Fruit fly (Drosophila melanogaster): ENCODE data around the gene CG15263.

The CG15263 gene

dm6 chr2L:15284700-15285099 is at the start of gene CG15263:
Gene CG15263, plus strand, starts transcription at chr2L:15285000.
- TF ChIP-seq CTCF (optimal IDR thresholded peaks at IDR 0.05) (no peak), CG8478 (optimal IDR thresholded peaks at IDR 0.05) (no peak)

- TF ChIP-seq CTCF (optimal IDR thresholded peaks at IDR 0.05) (no peak), CG8478 (optimal IDR thresholded peaks at IDR 0.05) (no peak)
These were observed 41.4 kb upstream of the CG15263 start for dm6 chr2L:15243413-15243812.

- no peak for TF ChIP-seq CG8478 (optimal IDR thresholded peaks at IDR 0.05)
- TF ChIP-seq CTCF (optimal IDR thresholded peaks at IDR 0.05) = no peak
These were observed 40.1 kb upstream of the CG15263 start for dm6 chr2L:15244708-15245107.

DNA sequence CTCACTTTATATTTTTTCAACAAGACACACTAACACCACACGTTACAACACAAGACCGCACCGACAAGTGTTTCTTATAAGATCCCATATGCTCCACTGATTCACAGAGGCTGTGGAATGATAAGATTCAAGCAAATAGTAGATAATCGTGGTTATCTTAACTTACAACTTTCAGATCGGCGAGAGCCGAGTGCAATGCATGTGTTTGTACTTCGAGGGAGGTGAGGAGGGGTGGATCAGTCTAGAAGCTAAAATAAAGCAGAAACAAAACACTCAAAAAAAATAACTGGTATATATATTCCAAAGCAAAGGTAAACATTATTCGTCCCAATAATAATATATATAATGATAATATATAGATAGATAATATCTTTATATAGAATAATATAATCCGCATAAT is 37.2 kb upstream of the CG15263 start, which contains the start of gene ZnT35C:
Gene ZnT35C, minus strand, starts transcription at position 101 of the 400 bp plus-strand sequence.
- TF ChIP-seq CG8478 (optimal IDR thresholded peaks at IDR 0.05) (no peak), CTCF (optimal IDR thresholded peaks at IDR 0.05) (no peak)

DNA sequence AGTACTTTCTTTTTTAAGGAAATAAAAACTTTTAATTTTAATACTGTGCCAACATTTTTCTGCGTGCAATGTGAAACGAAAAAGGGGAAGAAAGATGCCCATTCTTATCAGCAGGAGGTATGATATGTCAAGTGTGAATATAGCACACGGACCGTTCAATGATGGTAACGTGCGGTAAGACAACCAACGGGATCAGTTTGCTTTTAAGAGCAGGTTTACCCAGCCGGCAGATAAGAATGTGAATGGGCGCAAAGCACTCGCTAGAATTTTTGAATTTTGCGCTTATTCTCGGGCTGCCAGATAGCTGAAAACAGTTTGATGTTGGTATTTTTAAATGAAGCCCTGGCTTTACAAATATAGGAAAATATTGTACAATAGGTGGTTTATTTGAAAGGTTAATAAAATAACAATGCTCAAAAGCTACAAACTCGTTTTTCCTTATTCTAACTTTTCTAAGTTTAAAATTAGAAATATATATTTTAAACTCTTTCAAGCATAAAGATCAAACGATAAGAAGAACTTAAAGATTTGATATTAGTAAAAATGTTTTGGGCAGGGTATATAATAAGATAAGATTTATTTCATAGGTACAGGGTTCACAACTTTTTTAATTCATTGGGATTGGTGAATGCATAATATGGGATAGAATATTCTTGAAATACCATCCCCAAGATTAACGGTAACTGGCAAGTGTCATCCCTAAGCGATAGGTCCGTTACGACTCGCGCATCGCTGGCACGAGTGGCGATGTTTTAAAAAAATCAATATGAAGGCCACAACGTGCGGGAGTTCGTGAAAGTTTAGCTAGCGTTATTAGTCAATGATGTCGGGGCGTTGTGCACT is 36.4 kb upstream of the CG15263 start, which contains the start of gene dao:
Gene dao, plus strand, starts transcription at position 717 of the 843 bp plus-strand sequence.
- TF ChIP-seq CTCF (optimal IDR thresholded peaks at IDR 0.05) = no peak
- TF ChIP-seq CG8478 (optimal IDR thresholded peaks at IDR 0.05) = no peak

DNA sequence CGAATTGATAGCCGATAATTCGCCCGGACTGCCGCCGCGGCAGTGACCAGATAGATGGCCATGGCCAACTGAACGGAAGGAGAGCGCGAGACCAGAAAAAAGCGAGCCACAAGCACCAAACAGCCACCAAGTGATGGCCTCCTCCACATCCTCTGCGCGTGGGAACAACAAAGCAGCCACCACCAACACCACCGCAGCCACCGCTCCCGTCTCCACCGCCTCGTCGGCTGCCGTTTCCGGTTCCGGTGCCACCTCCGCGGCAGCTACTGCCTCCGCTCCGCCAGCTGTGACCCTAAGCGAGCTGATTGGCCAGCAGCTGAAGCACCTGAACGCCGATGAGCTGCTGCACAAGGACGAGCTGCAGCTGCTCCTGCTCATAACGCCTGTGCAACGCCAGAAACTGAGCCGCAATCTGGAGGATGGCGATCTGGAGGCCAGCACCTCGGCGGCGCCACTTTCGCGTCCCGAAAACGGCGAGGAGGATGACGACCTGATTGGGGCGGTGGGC is 35.7 kb upstream of the CG15263 start:
- no peak for TF ChIP-seq CTCF (optimal IDR thresholded peaks at IDR 0.05)
- TF ChIP-seq CG8478 (optimal IDR thresholded peaks at IDR 0.05) = no peak

- TF ChIP-seq CG8478 (optimal IDR thresholded peaks at IDR 0.05) = no peak
- no peak for TF ChIP-seq CTCF (optimal IDR thresholded peaks at IDR 0.05)
These were observed 35.1 kb upstream of the CG15263 start for dm6 chr2L:15249682-15250081.

- TF ChIP-seq CTCF (optimal IDR thresholded peaks at IDR 0.05) = no peak
- no peak for TF ChIP-seq CG8478 (optimal IDR thresholded peaks at IDR 0.05)
These were observed 30.5 kb upstream of the CG15263 start for dm6 chr2L:15254229-15254861.

- TF ChIP-seq CTCF (optimal IDR thresholded peaks at IDR 0.05) = no peak
- no peak for TF ChIP-seq CG8478 (optimal IDR thresholded peaks at IDR 0.05)
These were observed 28.6 kb upstream of the CG15263 start, which contains the start of the genes PolD3 and Uxt for dm6 chr2L:15256249-15256648. Gene PolD3, minus strand, starts transcription at chr2L:15256304. Gene Uxt, plus strand, starts transcription at chr2L:15256581.

DNA sequence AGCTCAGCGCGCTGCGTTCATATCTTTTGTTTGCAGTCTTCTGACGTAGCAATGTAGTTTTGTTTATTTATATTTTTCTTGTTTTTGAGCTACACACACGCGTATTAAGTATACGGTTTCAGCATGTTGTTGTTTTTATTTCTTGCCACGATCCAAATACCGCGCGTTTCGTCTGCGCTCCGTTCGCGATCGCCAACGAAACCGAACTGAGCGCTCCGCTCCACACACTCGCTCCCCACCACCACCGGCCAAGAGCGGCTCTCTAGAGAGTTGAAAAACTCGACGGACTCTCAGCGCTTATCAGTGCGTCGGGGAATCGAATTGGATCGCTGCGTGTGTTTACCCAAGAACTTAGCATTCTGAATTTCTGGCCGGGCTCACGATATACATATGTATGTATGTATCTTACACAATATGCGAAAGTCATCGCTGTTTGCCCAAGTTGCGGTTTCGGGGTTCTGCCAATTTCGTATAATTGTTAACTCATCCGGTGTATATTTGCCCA is 20.3 kb upstream of the CG15263 start, which contains the start of gene yuri:
Gene yuri, minus strand, starts transcription at position 210 of the 505 bp plus-strand sequence.
- TF ChIP-seq CTCF (optimal IDR thresholded peaks at IDR 0.05) (no peak), CG8478 (optimal IDR thresholded peaks at IDR 0.05) (no peak)

DNA sequence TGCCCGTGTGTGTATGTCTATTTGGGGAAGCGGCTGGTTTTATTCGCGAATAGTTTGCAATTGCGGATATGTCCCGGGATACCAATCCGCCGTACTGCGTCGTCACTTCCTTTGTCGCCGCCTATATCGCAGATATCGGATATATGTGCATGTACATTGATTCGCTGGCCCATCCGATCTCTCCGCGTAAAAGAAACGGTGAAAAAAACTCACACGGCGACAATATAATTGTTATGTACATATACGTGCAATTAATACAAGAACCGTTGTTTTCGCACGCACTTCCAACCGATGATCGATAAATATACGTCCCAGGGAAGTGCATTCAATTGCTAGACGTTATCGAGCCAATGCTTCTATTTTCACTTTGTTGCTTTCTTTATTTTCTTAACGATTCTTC is 13.5 kb upstream of the CG15263 start:
- TF ChIP-seq CG8478 (optimal IDR thresholded peaks at IDR 0.05) (no peak), CTCF (optimal IDR thresholded peaks at IDR 0.05) (no peak)

dm6 chr2L:15271757-15272589 is 12.8 kb upstream of the CG15263 start, which contains the start of gene Cul3:
Gene Cul3, minus strand, starts transcription at chr2L:15272024.
- TF ChIP-seq CG8478 (optimal IDR thresholded peaks at IDR 0.05) (no peak), CTCF (optimal IDR thresholded peaks at IDR 0.05) (no peak)

- no peak for TF ChIP-seq CTCF (optimal IDR thresholded peaks at IDR 0.05)
- TF ChIP-seq CG8478 (optimal IDR thresholded peaks at IDR 0.05) = no peak
These were observed 11.2 kb upstream of the CG15263 start for dm6 chr2L:15273521-15274123.

- TF ChIP-seq CG8478 (optimal IDR thresholded peaks at IDR 0.05) = no peak
- TF ChIP-seq CTCF (optimal IDR thresholded peaks at IDR 0.05) = no peak
These were observed 10.5 kb upstream of the CG15263 start for dm6 chr2L:15274292-15274691.

Measured in S2 (cell line).